Fruit fly (Drosophila melanogaster) whole organism, pupa: ENCODE results near the gene Glut1.
"Not testable (repeated sequence)": the region's sequence is repeated elsewhere in the genome, so short reads cannot be mapped to it uniquely, and the experiment has no call there.

ENCODE experiments used
- CG10348 ChIP-seq: fragments of 200-800 bp; sonication (Bioruptor generic); IDR thresholded peaks from 2 replicates; pipeline ENCODE4 v1.3.6; 2022; ENCODE audit warnings: missing biosample characterization, missing genetic modification characterization
- CG12605 ChIP-seq: fragments of 200-800 bp; sonication (Bioruptor generic); IDR thresholded peaks from 2 replicates; pipeline ENCODE4 v1.3.6; 2022; ENCODE audit warnings: missing biosample characterization, missing genetic modification characterization
- CG13204 ChIP-seq: fragments of 200-800 bp; sonication (Bioruptor generic); optimal IDR thresholded peaks from 2 replicates; lab custom pipeline; 2018; ENCODE audit warnings: missing biosample characterization, mild to moderate bottlenecking, missing genetic modification characterization, moderate library complexity
- CG14655 ChIP-seq: fragments of 200-800 bp; sonication (Bioruptor generic); optimal IDR thresholded peaks from 3 replicates; lab custom pipeline; 2017; ENCODE audit warnings: mild to moderate bottlenecking, missing biosample characterization, missing genetic modification reagents, missing genetic modification characterization
- CG15710 ChIP-seq: fragments of 200-800 bp; sonication (Bioruptor generic); optimal IDR thresholded peaks from 2 replicates; lab custom pipeline; 2018; ENCODE audit warnings: missing biosample characterization, mild to moderate bottlenecking, missing genetic modification characterization, moderate library complexity
- CG17806 ChIP-seq: fragments of 200-800 bp; sonication (Bioruptor generic); optimal IDR thresholded peaks from 2 replicates; lab custom pipeline; 2018; ENCODE audit warnings: missing biosample characterization, mild to moderate bottlenecking, missing genetic modification characterization, moderate library complexity
- CG32121 ChIP-seq: fragments of 200-800 bp; sonication (Bioruptor generic); IDR thresholded peaks from 2 replicates; pipeline ENCODE4 v1.3.6; 2022; ENCODE audit warnings: missing biosample characterization, missing genetic modification characterization
- CG34367 ChIP-seq: fragments of 200-800 bp; sonication (Bioruptor generic); optimal IDR thresholded peaks from 2 replicates; lab custom pipeline; 2018; ENCODE audit warnings: missing biosample characterization, mild to moderate bottlenecking, missing genetic modification characterization
- CG4496 ChIP-seq: fragments of 200-800 bp; sonication (Bioruptor generic); IDR thresholded peaks from 3 replicates; pipeline ENCODE4 v1.3.6; 2022; ENCODE audit warnings: missing biosample characterization, missing genetic modification characterization
- CG8159 ChIP-seq: fragments of 200-800 bp; sonication (Bioruptor generic); optimal IDR thresholded peaks from 3 replicates; lab custom pipeline; 2018; ENCODE audit warnings: missing biosample characterization, mild to moderate bottlenecking, missing genetic modification characterization, moderate library complexity
- CG8301 ChIP-seq: fragments of 200-800 bp; sonication (Bioruptor generic); optimal IDR thresholded peaks from 2 replicates; lab custom pipeline; 2018; ENCODE audit warnings: missing biosample characterization, mild to moderate bottlenecking, missing genetic modification characterization
- CG9948 ChIP-seq: fragments of 200-800 bp; sonication (Bioruptor generic); optimal IDR thresholded peaks from 2 replicates; lab custom pipeline; 2018; ENCODE audit warnings: missing biosample characterization, mild to moderate bottlenecking, missing genetic modification characterization, moderate library complexity
- D1 ChIP-seq: fragments of 200-800 bp; sonication (Bioruptor generic); optimal IDR thresholded peaks from 2 replicates; lab custom pipeline; 2018; ENCODE audit warnings: missing biosample characterization, mild to moderate bottlenecking, missing genetic modification characterization, moderate library complexity
- EcR ChIP-seq: fragments of 200-800 bp; sonication (Bioruptor generic); optimal IDR thresholded peaks from 3 replicates; lab custom pipeline; 2019; ENCODE audit warnings: missing biosample characterization, missing genetic modification characterization, mild to moderate bottlenecking, moderate library complexity, missing genetic modification reagents
- Ets98B ChIP-seq: fragments of 200-800 bp; sonication (Bioruptor generic); IDR thresholded peaks from 2 replicates; pipeline ENCODE4 v1.3.6; 2022; ENCODE audit warnings: missing biosample characterization, missing genetic modification characterization
- Pif1A ChIP-seq: fragments of 200-800 bp; sonication (Bioruptor generic); optimal IDR thresholded peaks from 3 replicates; lab custom pipeline; 2016; ENCODE audit warnings: missing biosample characterization, missing genetic modification characterization
- Pif1B ChIP-seq: fragments of 200-800 bp; sonication (Bioruptor generic); optimal IDR thresholded peaks from 3 replicates; lab custom pipeline; 2016; ENCODE audit warnings: missing biosample characterization, missing genetic modification characterization
- Snoo ChIP-seq: fragments of 200-800 bp; sonication (Bioruptor generic); optimal IDR thresholded peaks from 3 replicates; lab custom pipeline; 2017; ENCODE audit warnings: missing biosample characterization, mild to moderate bottlenecking, missing genetic modification characterization, inconsistent platforms
- fd96Ca ChIP-seq: fragments of 200-800 bp; sonication (Bioruptor generic); IDR thresholded peaks from 3 replicates; pipeline ENCODE4 v1.3.6; 2022; ENCODE audit warnings: missing biosample characterization, missing genetic modification characterization
- gl ChIP-seq: fragments of 200-800 bp; sonication (Bioruptor generic); optimal IDR thresholded peaks from 2 replicates; lab custom pipeline; 2018; ENCODE audit warnings: missing biosample characterization, mild to moderate bottlenecking, missing genetic modification characterization
- rn ChIP-seq: fragments of 200-800 bp; sonication (Bioruptor generic); IDR thresholded peaks from 2 replicates; pipeline ENCODE4 v1.3.6; 2022; ENCODE audit warnings: missing biosample characterization, missing genetic modification characterization

The Glut1 gene

dm6 chr3L:913682-914081, at the start of gene Glut1:
Gene Glut1 (plus strand): TSS chr3L:914074.
- TF ChIP-seq Pif1B (GFP tag; lab: Kevin White, UChicago) (no peak), Snoo (tag; lab: Kevin White, UChicago) (no peak), CG14655 (no peak), gl (tag; lab: Kevin White, UChicago) (no peak), CG4496 (GFP tag; lab: Robert Waterston, UW) (no peak), CG32121 (no peak), Ets98B (GFP tag; lab: Robert Waterston, UW) (no peak), D1 (tag; lab: Kevin White, UChicago) (no peak), Pif1A (GFP tag; lab: Kevin White, UChicago) (no peak), fd96Ca (GFP tag; lab: Robert Waterston, UW) (no peak), CG34367 (tag; lab: Kevin White, UChicago) (no peak), CG8301 (no peak), rn (GFP tag; lab: Robert Waterston, UW) (no peak), CG10348 (GFP tag; lab: Robert Waterston, UW) (no peak)

dm6 chr3L:865096-865495, 48.8 kb upstream of the Glut1 start, which contains the start of gene CG12502:
Gene CG12502 (plus strand): TSS chr3L:865396.
- not testable (repeated sequence) for TF ChIP-seq Pif1B (GFP tag; lab: Kevin White, UChicago); rn (GFP tag; lab: Robert Waterston, UW); CG34367 (tag; lab: Kevin White, UChicago)
- TF ChIP-seq, all 21 proteins: peak for 0; not testable (repeated sequence) for 21

DNA sequence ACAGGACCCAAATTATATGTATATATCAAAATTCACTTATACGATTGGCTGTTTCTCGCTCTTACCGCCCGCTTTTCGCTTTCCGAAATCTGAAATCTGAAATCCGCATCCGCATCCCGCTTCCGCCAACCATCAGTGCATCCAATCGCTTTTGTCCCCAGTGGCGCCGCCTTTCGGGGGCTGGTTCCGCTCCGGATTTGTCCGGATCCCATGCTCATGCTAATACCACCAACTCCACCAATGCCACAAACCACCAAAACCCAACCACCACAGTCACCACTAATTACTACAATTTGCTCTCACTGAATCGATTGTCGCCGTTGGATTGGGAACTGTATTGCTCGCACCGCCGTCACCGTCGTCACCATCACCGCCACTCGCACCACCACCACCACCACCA, 45.1 kb upstream of the Glut1 start:
- TF ChIP-seq Ets98B (GFP tag; lab: Robert Waterston, UW) (no peak), D1 (tag; lab: Kevin White, UChicago) (no peak), CG8159 (tag; lab: Kevin White, UChicago) (no peak), fd96Ca (GFP tag; lab: Robert Waterston, UW) (no peak), CG17806 (tag; lab: Kevin White, UChicago) (no peak), Pif1A (GFP tag; lab: Kevin White, UChicago) (no peak), CG10348 (GFP tag; lab: Robert Waterston, UW) (no peak), CG12605 (no peak), CG32121 (no peak), Snoo (tag; lab: Kevin White, UChicago) (no peak), CG14655 (no peak), CG15710 (tag; lab: Kevin White, UChicago) (no peak), CG9948 (tag; lab: Kevin White, UChicago) (no peak), CG34367 (tag; lab: Kevin White, UChicago) (no peak), CG13204 (GFP tag; lab: Kevin White, UChicago) (no peak), rn (GFP tag; lab: Robert Waterston, UW) (no peak), EcR (GFP tag; lab: Kevin White, UChicago) (no peak), CG8301 (no peak), Pif1B (GFP tag; lab: Kevin White, UChicago) (no peak), CG4496 (GFP tag; lab: Robert Waterston, UW) (no peak)

- TF ChIP-seq EcR (GFP tag; lab: Kevin White, UChicago): peak; percentile 6
- TF ChIP-seq rn (GFP tag; lab: Robert Waterston, UW): no peak
- TF ChIP-seq CG14655: no peak
Measured at dm6 chr3L:871713-872112, 42.2 kb upstream of the Glut1 start, which contains the start of gene Usp10. Gene Usp10 (plus strand): TSS chr3L:871899.

DNA sequence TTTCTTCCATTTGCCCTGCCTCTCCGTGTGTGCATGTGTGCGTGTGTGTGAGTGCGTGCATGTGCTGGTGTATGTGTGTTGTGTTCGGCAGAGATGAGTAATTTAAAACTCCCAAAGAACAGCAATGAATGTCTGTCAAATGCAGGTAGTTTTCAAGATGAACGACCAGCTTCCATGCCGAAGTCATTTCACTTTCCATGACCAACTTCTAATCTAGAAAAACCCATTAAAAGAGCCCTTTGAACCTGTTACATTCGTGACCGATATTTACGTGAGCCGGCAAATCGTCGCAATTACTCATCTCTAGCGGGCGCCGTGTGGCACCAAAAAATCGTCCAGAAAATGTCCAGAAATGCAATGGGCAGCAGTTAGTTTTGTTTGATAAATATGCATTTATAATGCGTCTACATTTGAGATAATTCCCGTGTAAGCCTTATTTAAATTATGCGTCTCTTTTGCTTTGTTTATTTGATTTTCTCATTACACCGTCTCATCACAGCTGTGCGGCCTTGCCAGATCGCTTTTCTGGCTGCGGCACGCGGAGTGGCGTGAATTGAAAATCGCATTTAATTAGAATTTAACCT, 41.4 kb upstream of the Glut1 start:
- TF ChIP-seq CG8301 (peak; percentile 9), CG10348 (GFP tag; lab: Robert Waterston, UW) (no peak), D1 (tag; lab: Kevin White, UChicago) (no peak), CG17806 (tag; lab: Kevin White, UChicago) (peak; percentile 17), CG9948 (tag; lab: Kevin White, UChicago) (peak; percentile 29), CG15710 (tag; lab: Kevin White, UChicago) (peak; percentile 44), CG4496 (GFP tag; lab: Robert Waterston, UW) (peak; percentile 53; the same call in 2 of the 3 replicates), Pif1A (GFP tag; lab: Kevin White, UChicago) (peak; percentile 34), CG14655 (peak; percentile 39), Snoo (tag; lab: Kevin White, UChicago) (peak; percentile 22), CG34367 (tag; lab: Kevin White, UChicago) (peak; percentile 39), fd96Ca (GFP tag; lab: Robert Waterston, UW) (peak; percentile 65; the same call in 1 of the 3 replicates), rn (GFP tag; lab: Robert Waterston, UW) (0 out of 2 replicates have a peak, but pooled peaks have one; percentile 41), CG8159 (tag; lab: Kevin White, UChicago) (peak; percentile 36), CG32121 (peak; percentile 19; the same call in 1 of the 2 replicates), EcR (GFP tag; lab: Kevin White, UChicago) (no peak), Ets98B (GFP tag; lab: Robert Waterston, UW) (0 out of 2 replicates have a peak, but pooled peaks have one; percentile 8), Pif1B (GFP tag; lab: Kevin White, UChicago) (no peak)
